1 fruit fly cellular context compared by ENCODE assay signal in the genomic region with DNA sequence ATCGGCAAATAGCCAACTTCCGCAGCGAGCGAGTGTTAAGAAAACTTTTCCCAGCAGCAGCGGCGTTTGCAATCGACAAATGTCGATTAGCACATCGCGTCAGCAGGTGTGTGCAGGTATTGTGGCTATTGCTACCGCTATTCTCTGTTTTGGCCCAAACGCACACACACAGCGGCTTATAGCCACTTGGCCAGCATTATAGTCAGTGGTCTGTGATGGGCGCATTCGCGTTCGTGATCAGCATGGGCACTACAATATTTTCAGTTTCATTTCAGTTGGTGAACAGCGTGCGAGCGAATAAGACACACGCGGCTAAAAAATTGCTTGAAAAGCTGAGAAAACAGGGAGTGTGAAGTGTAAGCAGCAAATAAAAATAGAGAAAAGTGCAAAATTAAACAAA.
A peak's percentile ranks its signal among the peaks of the same experiment; 100 is the strongest.
TF ChIP-seq lines count a peak whose summit lies in the region.

Gene CG6836 (plus strand): TSS at position 271 of the 400 bp plus-strand sequence.

TF ChIP-seq in whole organism, embryonic, 481 proteins besides CTCF, POLR2A, EP300 and RAD21 (continued from another document):
- TF ChIP-seq hth (optimal IDR thresholded peaks at IDR 0.05; lab: Kevin White, UChicago) (no peak), CG14441 (GFP tag; IDR thresholded peaks at IDR 0.05; lab: Robert Waterston, UW) (0 out of 2 replicates have a peak, but pooled peaks have one; percentile 38), exex (tag; optimal IDR thresholded peaks at IDR 0.05; lab: Kevin White, UChicago) (no peak), vvl (GFP tag; IDR thresholded peaks at IDR 0.05; lab: Robert Waterston, UW) (peak; percentile 44; the same call in 1 of the 2 replicates), CG34376 (GFP tag; optimal IDR thresholded peaks at IDR 0.05; lab: Kevin White, UChicago) (no peak), Six4 (GFP tag; optimal IDR thresholded peaks at IDR 0.05; lab: Kevin White, UChicago) (no peak), Atf3 (GFP tag; optimal IDR thresholded peaks at IDR 0.05; lab: Kevin White, UChicago) (no peak), sr (GFP tag; IDR thresholded peaks at IDR 0.05; lab: Robert Waterston, UW) (0 out of 3 replicates have a peak, but pooled peaks have one; percentile 9), CG17385 (GFP tag; optimal IDR thresholded peaks at IDR 0.05; lab: Kevin White, UChicago) (no peak), PHDP (tag; optimal IDR thresholded peaks at IDR 0.05; lab: Kevin White, UChicago) (no peak), unpg (GFP tag; optimal IDR thresholded peaks at IDR 0.05; lab: Kevin White, UChicago) (no peak), Hmx (GFP tag; optimal IDR thresholded peaks at IDR 0.05; lab: Kevin White, UChicago) (no peak), CG3995 (GFP tag; optimal IDR thresholded peaks at IDR 0.05; lab: Kevin White, UChicago) (no peak), CG2199 (GFP tag; IDR thresholded peaks at IDR 0.05; lab: Robert Waterston, UW) (no peak), ems (GFP tag; optimal IDR thresholded peaks at IDR 0.05; lab: Kevin White, UChicago) (no peak), Rx (GFP tag; IDR thresholded peaks at IDR 0.05; lab: Robert Waterston, UW) (0 out of 2 replicates have a peak, but pooled peaks have one; percentile 18), org-1 (GFP tag; optimal IDR thresholded peaks at IDR 0.05; lab: Kevin White, UChicago) (no peak), CG7987 (GFP tag; optimal IDR thresholded peaks at IDR 0.05; lab: Kevin White, UChicago) (no peak), Ravus (GFP tag; IDR thresholded peaks at IDR 0.05; lab: Robert Waterston, UW) (no peak), Blimp-1 (GFP tag; optimal IDR thresholded peaks at IDR 0.05; lab: Kevin White, UChicago) (peak; percentile 36), CG6272 (GFP tag; IDR thresholded peaks at IDR 0.05; lab: Robert Waterston, UW) (0 out of 2 replicates have a peak, but pooled peaks have one; percentile 21), Fer3 (tag; optimal IDR thresholded peaks at IDR 0.05; lab: Kevin White, UChicago) (no peak), Eip74EF (GFP tag; optimal IDR thresholded peaks at IDR 0.05; lab: Kevin White, UChicago) (peak in 1 of 2 experiments; percentile 19), mirr (GFP tag; optimal IDR thresholded peaks at IDR 0.05; lab: Kevin White, UChicago) (peak; percentile 10), wdn (GFP tag; IDR thresholded peaks at IDR 0.05; lab: Robert Waterston, UW) (no peak), pan (optimal IDR thresholded peaks at IDR 0.05; lab: Kevin White, UChicago) (no peak), pan (GFP tag; optimal IDR thresholded peaks at IDR 0.05 in 1 of 2, IDR thresholded peaks at IDR 0.05 in 1 of 2) (peak in 1 of 2 experiments; percentile 24), hkb (optimal IDR thresholded peaks at IDR 0.05; lab: Kevin White, UChicago) (no peak), hkb (GFP tag; IDR thresholded peaks at IDR 0.05; lab: Robert Waterston, UW) (no peak), pita (GFP tag; optimal IDR thresholded peaks at IDR 0.05; lab: Kevin White, UChicago) (no peak), Med (GFP tag; lab: Kevin White, UChicago) (peak; percentile 64), CG12769 (tag; optimal IDR thresholded peaks at IDR 0.05; lab: Kevin White, UChicago) (peak; percentile 12), dysf (GFP tag; IDR thresholded peaks at IDR 0.05; lab: Robert Waterston, UW) (no peak; the same call in 2 of the 3 replicates)
TF ChIP-seq in whole organism, embryonic: peak in this region for 19.
